4 worm cellular contexts compared by ENCODE assay signal in the genomic region with DNA sequence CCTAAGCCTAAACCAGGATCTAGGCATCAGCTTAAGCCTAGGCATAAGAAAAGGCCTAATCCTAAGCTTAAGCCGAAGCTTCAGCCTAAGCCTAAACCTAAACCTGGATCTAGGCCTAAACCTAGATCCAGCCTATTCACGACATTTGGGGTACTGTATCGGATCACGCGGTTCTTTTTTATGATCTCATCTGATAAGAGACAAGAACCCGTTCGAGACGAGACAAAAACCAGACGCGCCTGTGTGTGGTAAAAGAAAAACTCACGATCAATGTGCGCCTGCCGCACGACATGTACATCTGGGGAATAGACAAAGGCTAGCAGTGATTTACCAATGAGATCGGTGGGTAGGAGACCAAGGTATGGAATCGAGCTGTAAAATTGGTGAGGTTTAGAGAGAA.
TF ChIP-seq lines count a peak whose summit lies in the region.

No protein-coding gene starts in this region.

TF ChIP-seq in whole organism, L1 larva, 84 proteins besides CTCF, POLR2A, EP300 and RAD21:
- TF ChIP-seq efl-1 (optimal IDR thresholded peaks at IDR 0.05; lab: Kevin White, UChicago) = no peak
- TF ChIP-seq efl-1 (GFP tag; optimal IDR thresholded peaks at IDR 0.05 in 1 of 2; lab: Kevin White, UChicago) = peak in 1 of 2 experiments; percentile 7
- TF ChIP-seq blmp-1 (tag; optimal IDR thresholded peaks at IDR 0.05; lab: Kevin White, UChicago) = peak; percentile 48
- TF ChIP-seq tlp-1 (tag; optimal IDR thresholded peaks at IDR 0.05; lab: Kevin White, UChicago) = no peak
TF ChIP-seq in whole organism, L1 larva: peak in this region for 2.

TF ChIP-seq in whole organism, L2 larva, 48 proteins besides CTCF, POLR2A, EP300 and RAD21:
- no peak for TF ChIP-seq unc-39 (tag; optimal IDR thresholded peaks at IDR 0.05; lab: Kevin White, UChicago)
- no peak for TF ChIP-seq ceh-16 (tag; optimal IDR thresholded peaks at IDR 0.05; lab: Kevin White, UChicago)
- peak; percentile 12 for TF ChIP-seq blmp-1 (tag; optimal IDR thresholded peaks at IDR 0.05; lab: Kevin White, UChicago; ENCODE audit: insufficient read depth)
- TF ChIP-seq Y55F3AM.14 (GFP tag; optimal IDR thresholded peaks at IDR 0.05; lab: Kevin White, UChicago) = no peak
- peak; percentile 39 for TF ChIP-seq elt-1 (tag; optimal IDR thresholded peaks at IDR 0.05; lab: Kevin White, UChicago)
- TF ChIP-seq elt-3 (tag; optimal IDR thresholded peaks at IDR 0.05; lab: Kevin White, UChicago) = no peak
- no peak for TF ChIP-seq R02D3.7 (tag; optimal IDR thresholded peaks at IDR 0.05; lab: Kevin White, UChicago)
- no peak for TF ChIP-seq nhr-11 (tag; optimal IDR thresholded peaks at IDR 0.05; lab: Kevin White, UChicago)
- peak; percentile 31 for TF ChIP-seq sem-4 (tag; optimal IDR thresholded peaks at IDR 0.05; lab: Kevin White, UChicago)
- TF ChIP-seq lsy-2 (tag; optimal IDR thresholded peaks at IDR 0.05; lab: Kevin White, UChicago) = peak in 1 of 2 experiments; percentile 52
- peak; percentile 19 for TF ChIP-seq nhr-25 (tag; optimal IDR thresholded peaks at IDR 0.05; lab: Kevin White, UChicago)
- peak; percentile 34 for TF ChIP-seq nhr-21 (tag; optimal IDR thresholded peaks at IDR 0.05; lab: Kevin White, UChicago)
- TF ChIP-seq nhr-237 (tag; optimal IDR thresholded peaks at IDR 0.05; lab: Kevin White, UChicago) = no peak

TF ChIP-seq in whole organism, L3 larva, 47 proteins besides CTCF, POLR2A, EP300 and RAD21:
- TF ChIP-seq aly-2 (tag; optimal IDR thresholded peaks at IDR 0.05; lab: Kevin White, UChicago) (no peak), nfya-1 (tag; optimal IDR thresholded peaks at IDR 0.05; lab: Kevin White, UChicago; ENCODE audit: insufficient read depth) (peak; percentile 4), sea-2 (GFP tag; optimal IDR thresholded peaks at IDR 0.05; lab: Kevin White, UChicago) (no peak), ama-1 (optimal IDR thresholded peaks at IDR 0.05; lab: Kevin White, UChicago) (no peak), eor-1 (tag; optimal IDR thresholded peaks at IDR 0.05; lab: Kevin White, UChicago) (no peak), nhr-43 (tag; optimal IDR thresholded peaks at IDR 0.05; lab: Kevin White, UChicago; ENCODE audit: poor library complexity, severe bottlenecking) (peak; percentile 62), pqm-1 (tag; optimal IDR thresholded peaks at IDR 0.05; lab: Kevin White, UChicago) (no peak), nhr-67 (tag; optimal IDR thresholded peaks at IDR 0.05; lab: Kevin White, UChicago) (no peak), nhr-77 (tag; optimal IDR thresholded peaks at IDR 0.05; lab: Kevin White, UChicago) (no peak), elt-1 (tag; optimal IDR thresholded peaks at IDR 0.05; lab: Kevin White, UChicago) (peak; percentile 55), nhr-25 (tag; optimal IDR thresholded peaks at IDR 0.05; lab: Kevin White, UChicago) (peak; percentile 32), fos-1 (tag; optimal IDR thresholded peaks at IDR 0.05; lab: Kevin White, UChicago) (no peak), ceh-16 (tag; optimal IDR thresholded peaks at IDR 0.05; lab: Kevin White, UChicago) (no peak), nhr-11 (tag; optimal IDR thresholded peaks at IDR 0.05; lab: Kevin White, UChicago) (no peak), nhr-12 (tag; optimal IDR thresholded peaks at IDR 0.05; lab: Kevin White, UChicago) (no peak), tbx-2 (tag; optimal IDR thresholded peaks at IDR 0.05; lab: Kevin White, UChicago) (no peak), skn-1 (tag; optimal IDR thresholded peaks at IDR 0.05; lab: Kevin White, UChicago) (no peak), elt-3 (tag; optimal IDR thresholded peaks at IDR 0.05; lab: Kevin White, UChicago) (peak in 1 of 3 experiments; percentile 70), zag-1 (tag; optimal IDR thresholded peaks at IDR 0.05; lab: Kevin White, UChicago) (no peak), elt-2 (tag; optimal IDR thresholded peaks at IDR 0.05; lab: Kevin White, UChicago) (no peak), egl-27 (tag; optimal IDR thresholded peaks at IDR 0.05; lab: Kevin White, UChicago) (no peak), lin-39 (tag; optimal IDR thresholded peaks at IDR 0.05; lab: Kevin White, UChicago) (no peak), ceh-28 (tag; optimal IDR thresholded peaks at IDR 0.05; lab: Kevin White, UChicago) (no peak), egl-5 (tag; optimal IDR thresholded peaks at IDR 0.05; lab: Kevin White, UChicago) (no peak), lsy-12 (tag; optimal IDR thresholded peaks at IDR 0.05; lab: Kevin White, UChicago) (peak; percentile 13), nhr-28 (tag; optimal IDR thresholded peaks at IDR 0.05; lab: Kevin White, UChicago) (no peak), nhr-76 (tag; optimal IDR thresholded peaks at IDR 0.05; lab: Kevin White, UChicago) (no peak)

TF ChIP-seq in whole organism, L4 larva, 104 proteins besides CTCF, POLR2A, EP300 and RAD21:
- TF ChIP-seq fos-1 (tag; optimal IDR thresholded peaks at IDR 0.05; lab: Kevin White, UChicago) (no peak), lin-38 (GFP tag; IDR thresholded peaks at IDR 0.05; lab: Robert Waterston, UW) (no peak), aha-1 (tag; lab: Kevin White, UChicago) (no peak), hlh-11 (tag; optimal IDR thresholded peaks at IDR 0.05; lab: Kevin White, UChicago) (peak; percentile 71), daf-12 (tag; optimal IDR thresholded peaks at IDR 0.05; lab: Kevin White, UChicago) (no peak), pha-4 (GFP tag; IDR thresholded peaks at IDR 0.05; lab: Robert Waterston, UW) (no peak), pha-4 (tag; optimal IDR thresholded peaks at IDR 0.05; lab: Kevin White, UChicago) (no peak), lin-15B (tag; optimal IDR thresholded peaks at IDR 0.05; lab: Kevin White, UChicago) (no peak), Y48G9A.11 (GFP tag; IDR thresholded peaks at IDR 0.05; lab: Robert Waterston, UW) (no peak), nhr-11 (tag; optimal IDR thresholded peaks at IDR 0.05; lab: Kevin White, UChicago) (no peak), ztf-11 (tag; optimal IDR thresholded peaks at IDR 0.05; lab: Kevin White, UChicago) (no peak), T26A8.4 (GFP tag; IDR thresholded peaks at IDR 0.05; lab: Robert Waterston, UW) (peak; percentile 19; the same call in 1 of the 2 replicates), nhr-42 (GFP tag; IDR thresholded peaks at IDR 0.05; lab: Robert Waterston, UW) (no peak), hlh-30 (tag; optimal IDR thresholded peaks at IDR 0.05; lab: Kevin White, UChicago; ENCODE audit: insufficient read depth) (peak; percentile 42), R02D3.7 (tag; optimal IDR thresholded peaks at IDR 0.05; lab: Kevin White, UChicago) (no peak), egl-27 (tag; optimal IDR thresholded peaks at IDR 0.05; lab: Kevin White, UChicago) (no peak), mxl-3 (GFP tag; optimal IDR thresholded peaks at IDR 0.05; lab: Kevin White, UChicago) (peak; percentile 68), D1046.2 (GFP tag; IDR thresholded peaks at IDR 0.05; lab: Robert Waterston, UW) (no peak), dpl-1 (GFP tag; optimal IDR thresholded peaks at IDR 0.05; lab: Kevin White, UChicago) (no peak), mxl-2 (GFP tag; conservative IDR thresholded peaks at IDR 0.05; lab: Robert Waterston, UW) (no peak), lsy-2 (tag; optimal IDR thresholded peaks at IDR 0.05; lab: Kevin White, UChicago) (peak in 1 of 2 experiments; percentile 62), tra-1 (GFP tag; IDR thresholded peaks at IDR 0.05; lab: Robert Waterston, UW) (no peak), nhr-28 (tag; optimal IDR thresholded peaks at IDR 0.05; lab: Kevin White, UChicago) (peak; percentile 27)
